Worm (Caenorhabditis elegans) whole organism, young adult: ENCODE measurements around the gene Y97E10AR.3.

ENCODE experiments used
- B0019.2 ChIP-seq: fragments of 200-800 bp; sonication (Bioruptor generic); conservative IDR thresholded peaks from 2 replicates; pipeline ENCODE4 v1.3.6; 2022; ENCODE audit warnings: missing genetic modification reagents, missing genetic modification characterization, missing compliant biosample characterization
- B0035.1 ChIP-seq: sonication (generic microtip); optimal IDR thresholded peaks from 2 replicates; lab custom pipeline; 2016; ENCODE audit warnings: missing genetic modification characterization, mild to moderate bottlenecking, missing compliant biosample characterization, missing genotype, missing genetic modification reagents
- B0336.3 ChIP-seq: fragments of 200-800 bp; sonication (Bioruptor generic); IDR thresholded peaks from 2 replicates; pipeline ENCODE4 v1.3.6; 2022; ENCODE audit warnings: missing genetic modification characterization, missing compliant biosample characterization
- F23B12.7 ChIP-seq: sonication (generic microtip); optimal IDR thresholded peaks from 2 replicates; lab custom pipeline; 2017; ENCODE audit warnings: missing genetic modification characterization, mild to moderate bottlenecking, missing compliant biosample characterization, antibody characterized with exemption, moderate library complexity; ENCODE audit not compliant: insufficient read depth
- F33H1.4 ChIP-seq: fragments of 200-800 bp; sonication (Bioruptor generic); IDR thresholded peaks from 2 replicates; pipeline ENCODE4 v1.3.6; 2022; ENCODE audit warnings: missing genetic modification reagents, missing genetic modification characterization, missing compliant biosample characterization
- F49E8.2 ChIP-seq: sonication (generic microtip); optimal IDR thresholded peaks from 3 replicates; lab custom pipeline; 2017; ENCODE audit warnings: missing genetic modification characterization, mild to moderate bottlenecking, missing compliant biosample characterization, antibody characterized with exemption, moderate library complexity; ENCODE audit not compliant: insufficient read depth
- F57A8.1 ChIP-seq: fragments of 200-800 bp; sonication (Bioruptor generic); optimal IDR thresholded peaks from 2 replicates; lab custom pipeline; 2018; ENCODE audit warnings: mild to moderate bottlenecking, missing genetic modification characterization, moderate library complexity, missing compliant biosample characterization
- T07F8.4 ChIP-seq: sonication (generic microtip); optimal IDR thresholded peaks from 2 replicates; lab custom pipeline; 2016; ENCODE audit warnings: mild to moderate bottlenecking, missing genetic modification characterization, moderate library complexity, missing compliant biosample characterization
- T26A5.8 ChIP-seq: sonication (generic microtip); optimal IDR thresholded peaks from 2 replicates; lab custom pipeline; 2016; ENCODE audit warnings: missing genetic modification characterization, missing compliant biosample characterization
- Y53G8AR.9 ChIP-seq: fragments of 200-800 bp; sonication (Bioruptor generic); conservative IDR thresholded peaks from 2 replicates; pipeline ENCODE4 v1.3.6; 2022; ENCODE audit warnings: missing genetic modification reagents, missing genetic modification characterization, missing compliant biosample characterization
- aptf-3 ChIP-seq: fragments of 200-800 bp; sonication (Bioruptor generic); IDR thresholded peaks from 2 replicates; pipeline ENCODE4 v1.3.6; 2022; ENCODE audit warnings: missing genetic modification characterization, missing compliant biosample characterization
- attf-6 ChIP-seq: fragments of 200-800 bp; sonication (Bioruptor generic); IDR thresholded peaks from 2 replicates; pipeline ENCODE4 v1.3.6; 2022; ENCODE audit warnings: missing genetic modification reagents, missing genetic modification characterization, missing compliant biosample characterization
- bed-1 ChIP-seq: fragments of 200-800 bp; sonication (Bioruptor generic); IDR thresholded peaks from 2 replicates; pipeline ENCODE4 v1.3.6; 2022; ENCODE audit warnings: missing genetic modification reagents, missing genetic modification characterization, missing compliant biosample characterization
- cebp-2 ChIP-seq: fragments of 200-800 bp; sonication (Bioruptor generic); IDR thresholded peaks from 2 replicates; pipeline ENCODE4 v1.3.6; 2022; ENCODE audit warnings: missing genetic modification characterization, missing compliant biosample characterization
- ceh-100 ChIP-seq: fragments of 200-800 bp; sonication (Bioruptor generic); IDR thresholded peaks from 2 replicates; pipeline ENCODE4 v1.3.6; 2022; ENCODE audit warnings: missing genetic modification reagents, missing genetic modification characterization, missing compliant biosample characterization
- ceh-58 ChIP-seq: fragments of 200-800 bp; sonication (Bioruptor generic); IDR thresholded peaks from 2 replicates; pipeline ENCODE4 v1.3.6; 2022; ENCODE audit warnings: missing genetic modification characterization, missing compliant biosample characterization
- ceh-91 ChIP-seq: fragments of 200-800 bp; sonication (Bioruptor generic); IDR thresholded peaks from 2 replicates; pipeline ENCODE4 v1.3.6; 2022; ENCODE audit warnings: missing genetic modification reagents, missing genetic modification characterization, missing compliant biosample characterization
- dox-1 ChIP-seq: fragments of 200-800 bp; sonication (Bioruptor generic); IDR thresholded peaks from 2 replicates; pipeline ENCODE4 v1.3.6; 2022; ENCODE audit warnings: missing genetic modification reagents, missing genetic modification characterization, missing compliant biosample characterization
- hmg-20 ChIP-seq: fragments of 200-800 bp; sonication (Bioruptor generic); IDR thresholded peaks from 2 replicates; pipeline ENCODE4 v1.3.6; 2022; ENCODE audit warnings: missing genetic modification reagents, missing genetic modification characterization, missing compliant biosample characterization
- lag-1 ChIP-seq: fragments of 200-800 bp; sonication (Bioruptor generic); IDR thresholded peaks from 2 replicates; pipeline ENCODE4 v1.3.6; 2022; ENCODE audit warnings: missing genetic modification reagents, missing genetic modification characterization, missing compliant biosample characterization
- let-607 ChIP-seq, 2 experiments: fragments of 200-800 bp in 1 of 2; sonication (Bioruptor generic) in 1 of 2; sonication (generic microtip) in 1 of 2; optimal IDR thresholded peaks; 2 replicates each; lab custom pipeline; 2016 to 2018; ENCODE audit warnings: mild to moderate bottlenecking in 2 of 2, missing compliant biosample characterization in 2 of 2, missing genetic modification characterization in 2 of 2, moderate library complexity in 2 of 2, missing genotype in 1 of 2
- lsl-1 ChIP-seq: fragments of 200-800 bp; sonication (Bioruptor generic); optimal IDR thresholded peaks from 2 replicates; lab custom pipeline; 2018; ENCODE audit warnings: mild to moderate bottlenecking, missing genetic modification characterization, moderate library complexity, missing compliant biosample characterization
- nhr-27 ChIP-seq: fragments of 200-800 bp; sonication (Bioruptor generic); optimal IDR thresholded peaks from 2 replicates; lab custom pipeline; 2018; ENCODE audit warnings: mild to moderate bottlenecking, missing genetic modification characterization, moderate library complexity, missing compliant biosample characterization
- nhr-80 ChIP-seq: sonication (generic microtip); optimal IDR thresholded peaks from 2 replicates; lab custom pipeline; 2016; ENCODE audit warnings: missing genetic modification characterization, missing compliant biosample characterization
- pha-4 ChIP-seq: fragments of 150-350 bp; sonication (generic microtip); optimal IDR thresholded peaks from 2 replicates; lab custom pipeline; 2014; ENCODE audit warnings: missing biosample characterization, missing genetic modification reagents, missing genetic modification characterization
- repo-1 ChIP-seq: sonication (generic microtip); optimal IDR thresholded peaks from 2 replicates; lab custom pipeline; 2017; ENCODE audit warnings: mild to moderate bottlenecking, missing genetic modification characterization, missing compliant biosample characterization
- sdz-38 ChIP-seq: sonication (generic microtip); optimal IDR thresholded peaks from 2 replicates; lab custom pipeline; 2016; ENCODE audit warnings: missing genotype, missing genetic modification characterization, missing compliant biosample characterization
- sea-2 ChIP-seq: fragments of 200-800 bp; sonication (Bioruptor generic); IDR thresholded peaks from 2 replicates; pipeline ENCODE4 v1.3.6; 2022; ENCODE audit warnings: missing genetic modification characterization, missing compliant biosample characterization
- snpc-3.4 ChIP-seq: sonication (generic microtip); optimal IDR thresholded peaks from 2 replicates; lab custom pipeline; 2017; ENCODE audit warnings: missing genetic modification characterization, mild to moderate bottlenecking, missing compliant biosample characterization, antibody characterized with exemption, moderate library complexity, missing genotype, missing genetic modification reagents
- zfh-2 ChIP-seq: fragments of 200-800 bp; sonication (Bioruptor generic); conservative IDR thresholded peaks from 2 replicates; pipeline ENCODE4 v1.3.6; 2022; ENCODE audit warnings: missing genetic modification reagents, missing genetic modification characterization, missing compliant biosample characterization
- zim-3 ChIP-seq: sonication (generic microtip); optimal IDR thresholded peaks from 2 replicates; lab custom pipeline; 2017; ENCODE audit warnings: mild to moderate bottlenecking, missing genetic modification characterization, moderate library complexity, missing compliant biosample characterization
- ztf-3 ChIP-seq: fragments of 200-800 bp; sonication (Bioruptor generic); optimal IDR thresholded peaks from 2 replicates; lab custom pipeline; 2018; ENCODE audit warnings: mild to moderate bottlenecking, missing genetic modification characterization, missing compliant biosample characterization
- ztf-6 ChIP-seq: fragments of 200-800 bp; sonication (Bioruptor generic); IDR thresholded peaks from 2 replicates; pipeline ENCODE4 v1.3.6; 2022; ENCODE audit warnings: missing genetic modification reagents, missing genetic modification characterization, missing compliant biosample characterization

Y97E10AR.3 gene

DNA sequence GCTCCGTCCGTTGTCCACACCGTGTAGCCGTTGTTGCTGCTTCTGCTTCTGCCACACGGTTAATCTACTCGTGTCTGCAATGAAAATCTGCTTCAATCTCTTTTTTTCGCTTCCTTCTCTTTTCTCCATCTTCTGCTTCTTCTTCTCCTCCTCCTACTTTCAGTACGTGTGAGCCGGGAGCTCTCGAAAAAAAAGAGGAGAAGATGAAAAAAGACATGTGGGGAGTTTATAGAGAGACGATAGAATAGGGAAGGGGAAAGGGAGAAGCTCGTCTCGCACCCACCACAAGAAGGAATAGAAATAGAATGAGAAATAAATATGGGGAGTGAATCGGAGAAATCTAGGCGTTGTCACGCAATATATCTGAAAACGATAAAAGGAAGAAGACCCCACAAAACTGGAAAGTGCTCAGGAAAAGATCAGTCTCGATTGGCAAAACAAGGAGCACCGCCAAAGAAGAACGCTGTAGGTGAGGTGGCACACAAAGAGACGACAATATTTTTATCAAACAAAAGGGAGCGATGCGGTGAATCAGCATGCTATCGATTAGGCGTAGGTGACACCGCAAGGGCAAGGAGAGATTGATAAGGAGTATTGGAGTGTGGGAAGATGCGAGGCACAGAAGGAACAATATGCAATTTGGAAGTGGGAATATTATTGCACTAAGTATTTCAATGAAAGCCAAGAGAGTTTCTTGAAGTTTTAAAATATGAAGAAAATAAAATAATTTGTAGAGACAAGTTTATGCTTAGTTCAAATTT is 29.4 kb downstream of the Y97E10AR.3 start, which contains the start of gene let-413:
Gene let-413, minus strand, starts transcription at position 76 of the 761 bp plus-strand sequence.
- TF ChIP-seq zfh-2 (GFP tag; lab: Robert Waterston, UW) (peak; percentile 15), nhr-80 (tag; lab: Kevin White, UChicago) (peak; percentile 70), B0336.3 (GFP tag; lab: Robert Waterston, UW) (no peak)

DNA sequence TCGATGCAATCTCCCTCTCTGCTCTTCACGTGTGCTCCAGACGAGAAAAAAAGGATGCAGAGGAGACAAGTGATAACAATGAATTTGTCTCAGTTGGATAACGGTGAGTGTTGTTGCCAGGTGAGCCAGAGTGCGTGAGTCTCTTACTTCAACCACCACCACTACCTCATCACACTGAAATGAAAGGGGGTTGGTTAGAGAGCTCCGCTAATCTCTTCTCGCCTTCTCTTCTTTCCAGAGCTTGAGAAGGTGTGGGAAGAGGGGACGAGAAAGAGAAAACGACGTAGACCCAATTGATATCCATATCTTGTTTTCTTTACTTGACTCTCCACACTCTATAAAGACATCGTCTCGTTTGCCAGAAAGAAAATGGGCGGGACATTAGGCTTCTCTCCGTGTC is 35.9 kb downstream of the Y97E10AR.3 start:
- TF ChIP-seq zim-3 (tag; lab: Kevin White, UChicago) (no peak), T07F8.4 (tag; lab: Kevin White, UChicago) (no peak), snpc-3.4 (tag; lab: Kevin White, UChicago) (no peak), lag-1 (no peak), bed-1 (GFP tag; lab: Robert Waterston, UW) (no peak), lsl-1 (no peak), F33H1.4 (GFP tag; lab: Robert Waterston, UW) (no peak), pha-4 (tag; lab: Kevin White, UChicago) (no peak), B0019.2 (GFP tag; lab: Robert Waterston, UW) (no peak), ceh-100 (GFP tag; lab: Robert Waterston, UW) (no peak), dox-1 (GFP tag; lab: Robert Waterston, UW) (no peak), ztf-6 (GFP tag; lab: Robert Waterston, UW) (no peak), attf-6 (GFP tag; lab: Robert Waterston, UW) (no peak), F57A8.1 (GFP tag; lab: Kevin White, UChicago) (no peak), ceh-58 (GFP tag; lab: Robert Waterston, UW) (no peak), cebp-2 (GFP tag; lab: Robert Waterston, UW) (no peak), ceh-91 (GFP tag; lab: Robert Waterston, UW) (no peak), repo-1 (tag; lab: Kevin White, UChicago) (no peak), aptf-3 (GFP tag; lab: Robert Waterston, UW) (no peak)

DNA sequence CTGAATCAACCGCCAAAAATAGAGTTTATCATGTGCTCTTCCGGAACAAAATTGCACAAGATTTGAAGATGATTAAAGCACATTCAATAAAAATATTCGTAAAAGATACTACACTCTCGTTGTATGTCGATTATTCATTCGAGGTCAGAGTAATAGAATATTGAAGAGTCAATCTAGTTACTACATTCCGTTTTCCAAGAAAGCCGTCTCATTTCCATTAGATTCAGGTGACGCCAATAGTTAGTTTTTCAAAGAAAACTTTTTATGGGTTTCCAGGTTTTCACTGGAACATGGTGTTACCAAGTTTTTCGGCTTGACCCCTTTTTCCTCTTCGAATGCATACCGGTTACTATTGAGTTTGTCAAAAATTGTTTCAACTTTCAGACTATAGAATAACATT is 36.8 kb downstream of the Y97E10AR.3 start:
- no peak for TF ChIP-seq T26A5.8 (tag; lab: Kevin White, UChicago)
- TF ChIP-seq Y53G8AR.9 (GFP tag; lab: Robert Waterston, UW): no peak
- no peak for TF ChIP-seq F23B12.7
- no peak for TF ChIP-seq nhr-80 (tag; lab: Kevin White, UChicago)
- no peak for TF ChIP-seq sea-2

DNA sequence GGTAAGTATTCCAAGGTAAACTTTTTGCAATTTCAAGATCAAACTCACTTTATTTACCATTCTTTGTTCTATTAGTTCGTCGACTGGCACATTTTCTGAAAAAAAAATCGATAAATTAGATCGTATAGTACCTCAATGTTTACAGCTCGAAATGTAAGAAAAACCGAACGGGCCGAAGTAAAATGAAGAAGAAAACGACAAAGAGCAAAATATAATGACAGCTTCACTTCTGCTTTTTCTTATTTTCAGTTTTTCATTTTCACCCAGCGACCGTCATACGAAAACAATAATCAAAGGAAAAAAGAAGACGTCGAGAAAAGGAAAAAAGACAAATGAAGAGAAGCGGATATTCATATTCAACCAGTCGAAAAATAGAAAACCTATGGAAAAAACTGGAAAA is 38.2 kb downstream of the Y97E10AR.3 start, which contains the start of gene che-7:
Gene che-7, minus strand, starts transcription at position 101 of the 400 bp plus-strand sequence.
- no peak for TF ChIP-seq nhr-80 (tag; lab: Kevin White, UChicago)
- no peak for TF ChIP-seq pha-4 (tag; lab: Kevin White, UChicago)
- TF ChIP-seq nhr-27: no peak
- TF ChIP-seq F57A8.1 (GFP tag; lab: Kevin White, UChicago): no peak
- no peak for TF ChIP-seq cebp-2 (GFP tag; lab: Robert Waterston, UW)
- no peak for TF ChIP-seq attf-6 (GFP tag; lab: Robert Waterston, UW)
- no peak for TF ChIP-seq ztf-3 (GFP tag; lab: Kevin White, UChicago)
- no peak for TF ChIP-seq let-607 (tag; optimal IDR thresholded peaks at IDR 0.05; lab: Kevin White, UChicago)
- no peak for TF ChIP-seq B0035.1 (tag; lab: Kevin White, UChicago)
- TF ChIP-seq F49E8.2: no peak
- no peak for TF ChIP-seq sdz-38 (tag; lab: Kevin White, UChicago)
- TF ChIP-seq hmg-20 (GFP tag; lab: Robert Waterston, UW): no peak
